Fruit fly (Drosophila melanogaster): ENCODE measurements around the gene CG6565.

CG6565 gene

dm6 chr2L:13366109-13366747 is 7.6 kb upstream of the CG6565 start, which contains the start of the genes Nnp-1 and Grx3 (continued):
- TF ChIP-seq tio (GFP tag; optimal IDR thresholded peaks at IDR 0.05) (no peak), abd-A (tag; optimal IDR thresholded peaks at IDR 0.05) (no peak), HmgD (GFP tag; optimal IDR thresholded peaks at IDR 0.05) (no peak), tgo (GFP tag; IDR thresholded peaks at IDR 0.05) (peak; percentile 64), NC2α (GFP tag; optimal IDR thresholded peaks at IDR 0.05) (no peak), ro (GFP tag; IDR thresholded peaks at IDR 0.05) (no peak), CG11695 (GFP tag; IDR thresholded peaks at IDR 0.05) (no peak), vfl (GFP tag; optimal IDR thresholded peaks at IDR 0.05) (no peak), Trl (optimal IDR thresholded peaks at IDR 0.05) (no peak), Trl (GFP tag; optimal IDR thresholded peaks at IDR 0.05) (no peak), CG10462 (GFP tag; optimal IDR thresholded peaks at IDR 0.05) (no peak), p53 (GFP tag; optimal IDR thresholded peaks at IDR 0.05) (no peak), Abd-B (GFP tag; optimal IDR thresholded peaks at IDR 0.05) (peak; percentile 76), bsh (GFP tag; optimal IDR thresholded peaks at IDR 0.05) (peak in 1 of 2 experiments; percentile 51), Nf-YC (tag; optimal IDR thresholded peaks at IDR 0.05) (no peak), stc (GFP tag; IDR thresholded peaks at IDR 0.05) (no peak), fd102C (GFP tag; optimal IDR thresholded peaks at IDR 0.05) (no peak), CG9932 (GFP tag; IDR thresholded peaks at IDR 0.05) (peak; percentile 71), CG2889 (GFP tag; IDR thresholded peaks at IDR 0.05) (no peak), Deaf1 (tag; optimal IDR thresholded peaks at IDR 0.05) (no peak), vnd (GFP tag; IDR thresholded peaks at IDR 0.05; ENCODE audit: partially characterized antibody) (no peak), CG6654 (GFP tag; optimal IDR thresholded peaks at IDR 0.05) (no peak), CG9817 (tag; optimal IDR thresholded peaks at IDR 0.05) (peak; percentile 73), Dll (GFP tag; IDR thresholded peaks at IDR 0.05; ENCODE audit: partially characterized antibody) (no peak), zfh2 (GFP tag; optimal IDR thresholded peaks at IDR 0.05) (no peak), kah (GFP tag; optimal IDR thresholded peaks at IDR 0.05) (no peak), CG6854 (GFP tag; optimal IDR thresholded peaks at IDR 0.05) (no peak), tap (tag; optimal IDR thresholded peaks at IDR 0.05) (no peak), CG33213 (GFP tag; optimal IDR thresholded peaks at IDR 0.05) (no peak), Ptx1 (GFP tag; IDR thresholded peaks at IDR 0.05) (peak; percentile 59), CG32767 (GFP tag; IDR thresholded peaks at IDR 0.05) (peak; percentile 26; the same call in 1 of the 2 replicates), Oaz (GFP tag; IDR thresholded peaks at IDR 0.05) (no peak), Sox100B (GFP tag; optimal IDR thresholded peaks at IDR 0.05) (no peak), ab (GFP tag; optimal IDR thresholded peaks at IDR 0.05) (no peak), seq (GFP tag; IDR thresholded peaks at IDR 0.05) (no peak), CG12071 (GFP tag; optimal IDR thresholded peaks at IDR 0.05) (no peak), crc (GFP tag; optimal IDR thresholded peaks at IDR 0.05) (no peak), dimm (GFP tag; IDR thresholded peaks at IDR 0.05) (no peak), dysf (GFP tag; IDR thresholded peaks at IDR 0.05) (peak; percentile 46; the same call in 1 of the 3 replicates), Chrac-16 (GFP tag; optimal IDR thresholded peaks at IDR 0.05) (peak; percentile 35), grau (tag; optimal IDR thresholded peaks at IDR 0.05) (peak; percentile 75), Side (GFP tag; optimal IDR thresholded peaks at IDR 0.05) (no peak), dmrt11E (tag; optimal IDR thresholded peaks at IDR 0.05) (peak; percentile 61), btn (GFP tag; optimal IDR thresholded peaks at IDR 0.05) (no peak), CG12104 (GFP tag; optimal IDR thresholded peaks at IDR 0.05) (peak; percentile 60), onecut (GFP tag; IDR thresholded peaks at IDR 0.05) (no peak), Hr78 (GFP tag; optimal IDR thresholded peaks at IDR 0.05) (no peak), CG7556 (GFP tag; optimal IDR thresholded peaks at IDR 0.05) (no peak), schlank (tag; optimal IDR thresholded peaks at IDR 0.05) (no peak), ttk (GFP tag; IDR thresholded peaks at IDR 0.05) (peak; percentile 34; the same call in 1 of the 2 replicates), Fer3 (tag; optimal IDR thresholded peaks at IDR 0.05) (no peak)
